Fruit fly (Drosophila melanogaster): ENCODE data around the gene MsR2.
A peak's percentile ranks its signal among the peaks of the same experiment; 100 is the strongest.

Gene MsR2

dm6 chr3L:2282506-2282905 lies at the start of gene MsR2:
MsR2 (plus strand) TSS chr3L:2282883.
- TF ChIP-seq cic (GFP tag; optimal IDR thresholded peaks at IDR 0.05), result no peak
- no peak for TF ChIP-seq toe (GFP tag; optimal IDR thresholded peaks at IDR 0.05)
- TF ChIP-seq CG5204 (GFP tag; optimal IDR thresholded peaks at IDR 0.05), result no peak
- TF ChIP-seq CG11617 (GFP tag; optimal IDR thresholded peaks at IDR 0.05), result no peak
- no peak for TF ChIP-seq Mnt (GFP tag; optimal IDR thresholded peaks at IDR 0.05)
- TF ChIP-seq CG14711 (tag; optimal IDR thresholded peaks at IDR 0.05), result no peak
- TF ChIP-seq CG7045 (GFP tag; optimal IDR thresholded peaks at IDR 0.05), result no peak
- TF ChIP-seq pad (GFP tag; optimal IDR thresholded peaks at IDR 0.05), result no peak
- no peak for TF ChIP-seq CG12768 (GFP tag; optimal IDR thresholded peaks at IDR 0.05)
- TF ChIP-seq CG1620 (GFP tag; optimal IDR thresholded peaks at IDR 0.05), result no peak
- no peak for TF ChIP-seq CG33017 (tag; optimal IDR thresholded peaks at IDR 0.05)
- no peak for TF ChIP-seq cnc (optimal IDR thresholded peaks at IDR 0.05)

- TF ChIP-seq CG11617 (GFP tag; optimal IDR thresholded peaks at IDR 0.05), result no peak
- peak; percentile 35 for TF ChIP-seq bab1 (GFP tag; optimal IDR thresholded peaks at IDR 0.05)
Measured at dm6 chr3L:2237034-2237433, 45.6 kb upstream of the MsR2 start, which contains the start of gene CG9018. CG9018 (minus strand) TSS chr3L:2237076.

dm6 chr3L:2237543-2238233 lies 45.0 kb upstream of the MsR2 start, which contains the start of gene ACXD:
ACXD (plus strand) TSS chr3L:2237608.
- TF ChIP-seq cic (GFP tag; optimal IDR thresholded peaks at IDR 0.05) (peak; percentile 33), kay (GFP tag; ENCODE audit: borderline replicate concordance) (no peak)

dm6 chr3L:2243846-2244528 lies 38.7 kb upstream of the MsR2 start, which contains the start of gene CG32301:
CG32301 (plus strand) TSS chr3L:2244478.
- peak; percentile 71 for TF ChIP-seq bab1 (GFP tag; optimal IDR thresholded peaks at IDR 0.05)
- no peak for TF ChIP-seq Clk (GFP tag; optimal IDR thresholded peaks at IDR 0.05)

- TF ChIP-seq CG14711 (tag; optimal IDR thresholded peaks at IDR 0.05) (no peak), kay (GFP tag; ENCODE audit: borderline replicate concordance) (no peak), cnc (optimal IDR thresholded peaks at IDR 0.05) (no peak), CG12768 (GFP tag; optimal IDR thresholded peaks at IDR 0.05) (no peak), CG11617 (GFP tag; optimal IDR thresholded peaks at IDR 0.05) (no peak), Clk (GFP tag; optimal IDR thresholded peaks at IDR 0.05) (no peak), Mnt (GFP tag; optimal IDR thresholded peaks at IDR 0.05) (no peak), tj (GFP tag; optimal IDR thresholded peaks at IDR 0.05) (no peak), Crg-1 (GFP tag; optimal IDR thresholded peaks at IDR 0.05) (no peak), CG5204 (GFP tag; optimal IDR thresholded peaks at IDR 0.05) (no peak), CG1620 (GFP tag; optimal IDR thresholded peaks at IDR 0.05) (no peak), Hr96 (GFP tag; optimal IDR thresholded peaks at IDR 0.05) (no peak)
Measured at dm6 chr3L:2248335-2248734, 34.3 kb upstream of the MsR2 start, which contains the start of gene CG32305. CG32305 (plus strand) TSS chr3L:2248635.

dm6 chr3L:2253962-2254662 lies 28.6 kb upstream of the MsR2 start:
- TF ChIP-seq CG11617 (GFP tag; optimal IDR thresholded peaks at IDR 0.05) (no peak), Crg-1 (GFP tag; optimal IDR thresholded peaks at IDR 0.05) (no peak), ovo (GFP tag; optimal IDR thresholded peaks at IDR 0.05) (no peak), Clk (GFP tag; optimal IDR thresholded peaks at IDR 0.05) (no peak), Hr96 (GFP tag; optimal IDR thresholded peaks at IDR 0.05) (no peak), kay (GFP tag; ENCODE audit: borderline replicate concordance) (no peak), cic (GFP tag; optimal IDR thresholded peaks at IDR 0.05) (no peak), CG5204 (GFP tag; optimal IDR thresholded peaks at IDR 0.05) (no peak), cnc (optimal IDR thresholded peaks at IDR 0.05) (no peak), CG33017 (tag; optimal IDR thresholded peaks at IDR 0.05) (no peak), CG1620 (GFP tag; optimal IDR thresholded peaks at IDR 0.05) (no peak), bab1 (GFP tag; optimal IDR thresholded peaks at IDR 0.05) (no peak), CG12768 (GFP tag; optimal IDR thresholded peaks at IDR 0.05) (no peak), toe (GFP tag; optimal IDR thresholded peaks at IDR 0.05) (no peak), CG7101 (tag; optimal IDR thresholded peaks at IDR 0.05) (no peak)

- TF ChIP-seq CG7045 (GFP tag; optimal IDR thresholded peaks at IDR 0.05), result no peak
- TF ChIP-seq bab1 (GFP tag; optimal IDR thresholded peaks at IDR 0.05), result peak; percentile 15
- TF ChIP-seq tj (GFP tag; optimal IDR thresholded peaks at IDR 0.05), result no peak
- TF ChIP-seq CG5204 (GFP tag; optimal IDR thresholded peaks at IDR 0.05), result no peak
- peak; percentile 12 for TF ChIP-seq cic (GFP tag; optimal IDR thresholded peaks at IDR 0.05)
- no peak for TF ChIP-seq Crg-1 (GFP tag; optimal IDR thresholded peaks at IDR 0.05)
- no peak for TF ChIP-seq CG11617 (GFP tag; optimal IDR thresholded peaks at IDR 0.05)
- no peak for TF ChIP-seq ovo (GFP tag; optimal IDR thresholded peaks at IDR 0.05)
- peak; percentile 37 for TF ChIP-seq CG33017 (tag; optimal IDR thresholded peaks at IDR 0.05)
- no peak for TF ChIP-seq pad (GFP tag; optimal IDR thresholded peaks at IDR 0.05)
- peak; percentile 25 for TF ChIP-seq CG12768 (GFP tag; optimal IDR thresholded peaks at IDR 0.05)
Measured at dm6 chr3L:2255775-2256174, 26.9 kb upstream of the MsR2 start.

All from whole organism, adult.